Worm (Caenorhabditis elegans): ENCODE results near the gene C18B2.5.

- TF ChIP-seq ztf-23 (GFP tag; IDR thresholded peaks at IDR 0.05) = no peak
- no peak for TF ChIP-seq tab-1 (GFP tag; IDR thresholded peaks at IDR 0.05)
- TF ChIP-seq klf-2 (GFP tag; conservative IDR thresholded peaks at IDR 0.05) = no peak
Measured at ce11 chrX:3628016-3628415, 17.1 kb upstream of the C18B2.5 start, which contains the start of gene vep-2.
